Fruit fly (Drosophila melanogaster) whole organism, prepupa: Measurements from ENCODE around the gene CG8202.

Experiments
- CG6808 ChIP-seq: fragments of 200-800 bp; sonication (Bioruptor generic); optimal IDR thresholded peaks from 3 replicates; lab custom pipeline; 2017; ENCODE audit warnings: missing biosample characterization, missing genetic modification characterization, mild to moderate bottlenecking, moderate library complexity, missing genetic modification reagents
- CG8319 ChIP-seq: fragments of 200-800 bp; sonication (Bioruptor generic); optimal IDR thresholded peaks from 3 replicates; lab custom pipeline; 2016; ENCODE audit warnings: missing biosample characterization, missing genetic modification characterization
- Hr38 ChIP-seq: sonication (Bioruptor generic); optimal IDR thresholded peaks from 2 replicates; lab custom pipeline; 2016; ENCODE audit warnings: missing biosample characterization, missing genetic modification characterization
- Sox102F ChIP-seq: fragments of 200-800 bp; sonication (Bioruptor generic); optimal IDR thresholded peaks from 2 replicates; lab custom pipeline; 2016; ENCODE audit warnings: missing biosample characterization, mild to moderate bottlenecking, missing genetic modification characterization
- dac ChIP-seq: fragments of 200-800 bp; sonication (Bioruptor generic); optimal IDR thresholded peaks from 2 replicates; lab custom pipeline; 2017; ENCODE audit warnings: missing biosample characterization, mild to moderate bottlenecking, missing genetic modification characterization

DNA sequence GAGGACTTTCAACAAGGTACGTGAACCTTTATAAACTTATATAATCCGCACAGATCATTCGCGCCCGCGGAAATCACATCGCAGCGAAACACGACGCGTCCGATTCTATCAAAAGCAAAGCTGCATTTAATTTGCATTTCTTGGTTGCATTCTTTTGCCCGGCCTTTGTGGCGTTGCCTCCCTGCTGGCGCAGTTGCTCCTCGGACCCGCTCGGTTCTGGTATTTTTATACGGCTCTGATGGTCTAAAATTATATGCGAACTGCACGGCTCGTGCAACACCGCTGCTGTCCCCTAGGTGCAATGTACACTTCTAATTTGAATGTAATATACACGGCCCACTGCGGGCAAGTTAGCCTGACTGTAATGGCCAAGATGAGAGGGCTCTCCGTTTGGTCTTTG is 13.5 kb upstream of the CG8202 start, which contains the start of gene Cks85A:
- TF ChIP-seq Sox102F (GFP tag; lab: Kevin White, UChicago) (no peak), CG8319 (GFP tag; lab: Kevin White, UChicago) (no peak), dac (no peak), Hr38 (GFP tag; lab: Kevin White, UChicago) (no peak), CG6808 (GFP tag; lab: Kevin White, UChicago) (no peak)
